Fruit fly (Drosophila melanogaster) whole organism, prepupa: Measurements from ENCODE around the gene CG12617.

Experiments
- CG11902 ChIP-seq: fragments of 200-800 bp; sonication (Bioruptor generic); optimal IDR thresholded peaks from 3 replicates; lab custom pipeline; 2016; ENCODE audit warnings: missing biosample characterization, missing genetic modification characterization
- CG31627 ChIP-seq: fragments of 200-800 bp; sonication (Bioruptor generic); optimal IDR thresholded peaks from 3 replicates; lab custom pipeline; 2016; ENCODE audit warnings: missing biosample characterization, missing genetic modification characterization
- CG6808 ChIP-seq: fragments of 200-800 bp; sonication (Bioruptor generic); optimal IDR thresholded peaks from 3 replicates; lab custom pipeline; 2017; ENCODE audit warnings: missing biosample characterization, missing genetic modification characterization, mild to moderate bottlenecking, moderate library complexity, missing genetic modification reagents
- CG7368 ChIP-seq: fragments of 200-800 bp; sonication (Bioruptor generic); optimal IDR thresholded peaks from 3 replicates; lab custom pipeline; 2016; ENCODE audit warnings: missing biosample characterization, missing genetic modification characterization
- CG8319 ChIP-seq: fragments of 200-800 bp; sonication (Bioruptor generic); optimal IDR thresholded peaks from 3 replicates; lab custom pipeline; 2016; ENCODE audit warnings: missing biosample characterization, missing genetic modification characterization
- Hr38 ChIP-seq: sonication (Bioruptor generic); optimal IDR thresholded peaks from 2 replicates; lab custom pipeline; 2016; ENCODE audit warnings: missing biosample characterization, missing genetic modification characterization
- OdsH ChIP-seq: fragments of 200-800 bp; sonication (Bioruptor generic); optimal IDR thresholded peaks from 3 replicates; lab custom pipeline; 2016; ENCODE audit warnings: missing biosample characterization, missing genetic modification characterization
- Sox102F ChIP-seq: fragments of 200-800 bp; sonication (Bioruptor generic); optimal IDR thresholded peaks from 2 replicates; lab custom pipeline; 2016; ENCODE audit warnings: missing biosample characterization, mild to moderate bottlenecking, missing genetic modification characterization
- acj6 ChIP-seq: fragments of 200-800 bp; sonication (Bioruptor generic); optimal IDR thresholded peaks from 3 replicates; lab custom pipeline; 2016; ENCODE audit warnings: missing biosample characterization, missing genetic modification characterization
- cyc ChIP-seq: fragments of 200-800 bp; sonication (Bioruptor generic); optimal IDR thresholded peaks from 3 replicates; lab custom pipeline; 2016; ENCODE audit warnings: missing biosample characterization, missing genetic modification characterization
- dac ChIP-seq: fragments of 200-800 bp; sonication (Bioruptor generic); optimal IDR thresholded peaks from 2 replicates; lab custom pipeline; 2017; ENCODE audit warnings: missing biosample characterization, mild to moderate bottlenecking, missing genetic modification characterization
- eg ChIP-seq: fragments of 200-800 bp; sonication (Bioruptor generic); IDR thresholded peaks from 3 replicates; pipeline ENCODE4 v1.3.6; 2022; ENCODE audit warnings: missing biosample characterization, missing genetic modification characterization
- fd59A ChIP-seq: fragments of 200-800 bp; sonication (Bioruptor generic); optimal IDR thresholded peaks from 2 replicates; lab custom pipeline; 2017; ENCODE audit warnings: missing biosample characterization, mild to moderate bottlenecking, missing genetic modification characterization, missing genetic modification reagents

DNA sequence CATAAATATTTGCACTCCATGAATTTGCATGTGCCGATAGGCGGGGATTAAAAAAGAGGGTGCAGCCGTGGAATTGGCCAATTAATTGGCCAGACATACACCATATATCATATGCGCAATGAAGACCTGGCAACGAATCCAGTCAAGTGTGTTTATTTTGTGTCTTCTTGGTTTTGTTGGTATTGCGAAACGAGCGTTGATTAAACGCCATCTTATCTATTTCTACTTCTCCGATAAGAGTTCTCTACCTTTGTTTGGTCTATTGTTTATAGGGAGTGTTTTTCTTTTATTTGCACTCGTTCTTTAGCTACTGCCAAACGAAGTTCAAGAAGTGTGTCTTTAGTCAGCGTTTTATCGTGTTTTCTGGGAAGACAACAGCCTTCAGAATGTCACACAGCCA, 43.3 kb downstream of the CG12617 start:
- TF ChIP-seq CG8319 (GFP tag; lab: Kevin White, UChicago) (no peak), CG11902 (GFP tag; lab: Kevin White, UChicago) (no peak), cyc (GFP tag; lab: Kevin White, UChicago) (no peak), dac (GFP tag; lab: Kevin White, UChicago) (no peak), OdsH (no peak), CG7368 (GFP tag; lab: Kevin White, UChicago) (no peak), CG31627 (no peak), Sox102F (GFP tag; lab: Kevin White, UChicago) (no peak), eg (GFP tag; lab: Robert Waterston, UW) (no peak), acj6 (GFP tag; lab: Kevin White, UChicago) (no peak), Hr38 (GFP tag; lab: Kevin White, UChicago) (no peak), CG6808 (no peak), fd59A (no peak)
